Fruit fly (Drosophila melanogaster): ENCODE data around the gene CG32263.

Gene CG32263

DNA sequence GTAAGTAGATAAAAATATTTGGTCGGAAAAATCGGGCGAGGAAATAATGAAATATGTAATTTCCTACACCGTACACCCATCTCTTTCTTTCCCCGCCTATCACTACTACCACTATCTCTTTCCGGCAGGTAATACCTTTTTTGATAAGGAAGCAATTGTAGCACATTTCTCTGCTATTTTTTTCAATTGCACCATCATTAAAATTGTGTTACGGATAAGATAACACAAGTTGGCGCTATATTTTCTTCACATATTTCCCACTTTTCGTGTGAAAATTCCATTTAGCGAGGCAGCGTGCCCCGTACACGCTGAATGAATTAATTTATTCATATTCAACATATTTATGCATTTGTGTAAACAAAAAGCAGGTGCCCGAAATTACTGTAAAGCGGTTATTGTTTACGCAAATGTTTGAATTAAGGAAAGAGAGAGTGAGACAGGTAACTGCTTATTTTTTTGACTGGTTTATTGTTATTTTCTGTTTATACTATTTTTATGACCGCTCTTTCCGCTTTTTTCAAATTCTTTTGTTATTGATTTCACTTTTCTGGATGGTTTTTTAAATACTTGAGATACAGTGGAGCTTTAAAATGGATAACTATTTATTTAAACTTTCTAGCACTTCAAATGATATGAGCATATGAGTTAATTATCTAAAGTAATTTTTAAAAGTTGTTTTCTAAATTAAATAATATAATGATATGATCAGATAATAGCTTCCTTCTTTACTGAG, 24.4 kb downstream of the CG32263 start (continued):
- no peak for TF ChIP-seq pan (optimal IDR thresholded peaks at IDR 0.05)
- peak in 1 of 2 experiments; percentile 58 for TF ChIP-seq pan (GFP tag; optimal IDR thresholded peaks at IDR 0.05 in 1 of 2, IDR thresholded peaks at IDR 0.05 in 1 of 2)
- peak in 1 of 2 experiments; percentile 38 for TF ChIP-seq dpn (GFP tag; optimal IDR thresholded peaks at IDR 0.05)
- TF ChIP-seq schlank (tag; optimal IDR thresholded peaks at IDR 0.05): no peak
- no peak for TF ChIP-seq CG2889 (GFP tag; IDR thresholded peaks at IDR 0.05)
- TF ChIP-seq bowl (GFP tag; IDR thresholded peaks at IDR 0.05): no peak
- no peak for TF ChIP-seq CG1529 (GFP tag; optimal IDR thresholded peaks at IDR 0.05)
- no peak for TF ChIP-seq btn (GFP tag; optimal IDR thresholded peaks at IDR 0.05)
- peak; percentile 48 for TF ChIP-seq CG18262 (tag; optimal IDR thresholded peaks at IDR 0.05)
- no peak for TF ChIP-seq bcd (GFP tag; optimal IDR thresholded peaks at IDR 0.05)
- peak; percentile 43 for TF ChIP-seq CG12659 (GFP tag; optimal IDR thresholded peaks at IDR 0.05)
- TF ChIP-seq Blimp-1 (GFP tag; optimal IDR thresholded peaks at IDR 0.05): peak; percentile 69
- TF ChIP-seq CG10366 (GFP tag; IDR thresholded peaks at IDR 0.05): peak; percentile 57
- TF ChIP-seq eyg (GFP tag; optimal IDR thresholded peaks at IDR 0.05): no peak
- TF ChIP-seq D19A (tag; optimal IDR thresholded peaks at IDR 0.05): peak; percentile 48
- no peak for TF ChIP-seq ems (GFP tag; optimal IDR thresholded peaks at IDR 0.05)
- TF ChIP-seq Oli (tag; optimal IDR thresholded peaks at IDR 0.05): peak; percentile 65
- TF ChIP-seq CG8290 (GFP tag; optimal IDR thresholded peaks at IDR 0.05): no peak
- no peak for TF ChIP-seq CG8290 (tag; optimal IDR thresholded peaks at IDR 0.05)
- no peak for TF ChIP-seq pb (GFP tag; optimal IDR thresholded peaks at IDR 0.05)
- no peak for TF ChIP-seq CG10321 (GFP tag; IDR thresholded peaks at IDR 0.05)
- TF ChIP-seq chinmo (GFP tag; IDR thresholded peaks at IDR 0.05; ENCODE audit: partially characterized antibody): no peak
- TF ChIP-seq CkIIα-i1 (GFP tag; IDR thresholded peaks at IDR 0.05): no peak
- peak; percentile 71 for TF ChIP-seq CG2678 (tag; optimal IDR thresholded peaks at IDR 0.05)
- TF ChIP-seq CG17359 (tag; optimal IDR thresholded peaks at IDR 0.05): peak; percentile 59
- TF ChIP-seq dmrt99B (tag; optimal IDR thresholded peaks at IDR 0.05): peak; percentile 66
- TF ChIP-seq CG4282 (GFP tag; optimal IDR thresholded peaks at IDR 0.05): no peak
- TF ChIP-seq croc (GFP tag; conservative IDR thresholded peaks at IDR 0.05): no peak; the same call in 2 of the 3 replicates
- peak; percentile 65 for TF ChIP-seq esg (GFP tag; conservative IDR thresholded peaks at IDR 0.05)
- TF ChIP-seq CG13894 (tag; optimal IDR thresholded peaks at IDR 0.05): no peak
- peak; percentile 42; the same call in 1 of the 3 replicates for TF ChIP-seq Dbx (GFP tag; IDR thresholded peaks at IDR 0.05)
- TF ChIP-seq CG11560 (tag; IDR thresholded peaks at IDR 0.05): no peak
- peak; percentile 65; the same call in 1 of the 3 replicates for TF ChIP-seq ci (GFP tag; IDR thresholded peaks at IDR 0.05)
- no peak for TF ChIP-seq CG17802 (tag; optimal IDR thresholded peaks at IDR 0.05)
- no peak for TF ChIP-seq CG16863 (GFP tag; optimal IDR thresholded peaks at IDR 0.05)
- peak; percentile 77 for TF ChIP-seq exex (tag; optimal IDR thresholded peaks at IDR 0.05)
- TF ChIP-seq CG30020 (tag; optimal IDR thresholded peaks at IDR 0.05): no peak
- no peak for TF ChIP-seq Nf-YC (tag; optimal IDR thresholded peaks at IDR 0.05)
- TF ChIP-seq CG3281 (GFP tag; optimal IDR thresholded peaks at IDR 0.05): no peak
- TF ChIP-seq cas (GFP tag; IDR thresholded peaks at IDR 0.05): no peak; the same call in 1 of the 2 replicates
- TF ChIP-seq CG3163 (GFP tag; optimal IDR thresholded peaks at IDR 0.05): no peak
- no peak for TF ChIP-seq C15 (GFP tag; IDR thresholded peaks at IDR 0.05)
- TF ChIP-seq CG8765 (GFP tag; IDR thresholded peaks at IDR 0.05): no peak
- TF ChIP-seq Sox100B (GFP tag; optimal IDR thresholded peaks at IDR 0.05): peak; percentile 39
- no peak for TF ChIP-seq maf-S (GFP tag; optimal IDR thresholded peaks at IDR 0.05)
- TF ChIP-seq CG8388 (GFP tag; optimal IDR thresholded peaks at IDR 0.05): peak; percentile 71
- no peak for TF ChIP-seq sim (GFP tag; IDR thresholded peaks at IDR 0.05)
- TF ChIP-seq CG12744 (GFP tag; optimal IDR thresholded peaks at IDR 0.05): no peak
- no peak for TF ChIP-seq CG6813 (GFP tag; optimal IDR thresholded peaks at IDR 0.05)
- peak; percentile 13 for TF ChIP-seq sug (tag; optimal IDR thresholded peaks at IDR 0.05)

Data from whole organism, embryonic.